Worm (Caenorhabditis elegans): ENCODE results near the gene ceh-36.

- TF ChIP-seq unc-62 (GFP tag; optimal IDR thresholded peaks at IDR 0.05) (no peak), pqm-1 (tag; optimal IDR thresholded peaks at IDR 0.05) (no peak), zag-1 (tag; optimal IDR thresholded peaks at IDR 0.05) (no peak)
These were observed 44.4 kb downstream of the ceh-36 start, which contains the start of gene ceh-89 for ce11 chrX:14141896-14142392.

Data from whole organism, L3 larva.